Worm (Caenorhabditis elegans) whole organism, early embryonic: ENCODE measurements around the gene T23B7.3.

Experiments
- B0310.2 ChIP-seq: sonication (generic microtip); optimal IDR thresholded peaks from 2 replicates; lab custom pipeline; 2016; ENCODE audit warnings: mild to moderate bottlenecking, missing genetic modification characterization, missing compliant biosample characterization
- F13C5.2 ChIP-seq: sonication (generic microtip); optimal IDR thresholded peaks from 2 replicates; lab custom pipeline; 2017; ENCODE audit warnings: mild to moderate bottlenecking, missing genetic modification characterization, inconsistent platforms, missing compliant biosample characterization
- aly-1 ChIP-seq: sonication (generic microtip); optimal IDR thresholded peaks from 2 replicates; lab custom pipeline; 2016; ENCODE audit warnings: missing genetic modification characterization, missing compliant biosample characterization
- ama-1 ChIP-seq: fragments of 150-350 bp; optimal IDR thresholded peaks from 2 replicates; lab custom pipeline; 2014
- ceh-13 ChIP-seq: fragments of 200-800 bp; sonication (Bioruptor generic); optimal IDR thresholded peaks from 2 replicates; lab custom pipeline; 2018; ENCODE audit warnings: mild to moderate bottlenecking, missing genetic modification characterization, missing compliant biosample characterization
- ceh-36 ChIP-seq: sonication (generic microtip); optimal IDR thresholded peaks from 2 replicates; lab custom pipeline; 2016; ENCODE audit warnings: missing genetic modification characterization, inconsistent platforms, missing compliant biosample characterization
- ets-7 ChIP-seq: sonication (generic microtip); optimal IDR thresholded peaks from 2 replicates; lab custom pipeline; 2016; ENCODE audit warnings: missing genotype, missing genetic modification characterization, missing compliant biosample characterization
- flt-1 ChIP-seq: fragments of 200-800 bp; sonication (Bioruptor generic); IDR thresholded peaks from 2 replicates; pipeline ENCODE4 v1.3.6; 2022; ENCODE audit warnings: missing genetic modification characterization, missing compliant biosample characterization
- hmbx-1 ChIP-seq: sonication (generic microtip); optimal IDR thresholded peaks from 2 replicates; lab custom pipeline; 2016; ENCODE audit warnings: mild to moderate bottlenecking, missing genetic modification characterization, missing compliant biosample characterization
- hmg-4 ChIP-seq: fragments of 200-800 bp; sonication (Bioruptor generic); optimal IDR thresholded peaks from 2 replicates; lab custom pipeline; 2018; ENCODE audit warnings: mild to moderate bottlenecking, missing genetic modification characterization, missing compliant biosample characterization
- hnd-1 ChIP-seq: sonication (generic microtip); optimal IDR thresholded peaks from 2 replicates; lab custom pipeline; 2016; ENCODE audit warnings: missing genetic modification characterization, missing compliant biosample characterization
- pes-1 ChIP-seq: fragments of 200-800 bp; sonication (Bioruptor generic); IDR thresholded peaks from 2 replicates; pipeline ENCODE4 v1.3.6; 2022; ENCODE audit warnings: missing genetic modification reagents, missing genetic modification characterization, missing compliant biosample characterization
- sea-1 ChIP-seq: fragments of 200-800 bp; sonication (Bioruptor generic); conservative IDR thresholded peaks from 2 replicates; pipeline ENCODE4 v1.3.6; 2022; ENCODE audit warnings: missing genetic modification characterization, missing compliant biosample characterization
- tra-4 ChIP-seq: sonication (generic microtip); optimal IDR thresholded peaks from 2 replicates; lab custom pipeline; 2017; ENCODE audit warnings: missing genetic modification characterization, missing compliant biosample characterization

DNA sequence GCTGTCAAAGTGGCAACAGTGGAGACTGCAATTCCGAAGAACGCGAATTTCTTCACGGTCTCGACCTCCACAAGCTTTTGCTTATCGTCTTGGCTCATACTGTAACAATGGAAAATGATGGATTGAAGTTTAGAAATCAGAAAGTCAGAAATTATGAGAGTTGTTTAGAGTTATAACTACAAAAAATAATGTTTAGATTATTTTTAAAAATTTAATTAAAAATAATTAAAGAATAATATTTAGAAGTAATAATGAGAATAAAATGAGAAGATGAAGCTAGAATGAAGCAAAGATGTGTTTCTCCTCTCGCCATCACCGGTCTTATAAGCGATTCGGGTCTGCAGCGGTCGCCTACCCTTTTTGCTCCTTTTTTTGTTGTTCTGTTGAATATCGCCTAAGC is 23.0 kb downstream of the T23B7.3 start, which contains the start of gene col-73:
- TF ChIP-seq ama-1 (lab: Kevin White, UChicago), result no peak
- no peak for TF ChIP-seq flt-1 (GFP tag; lab: Robert Waterston, UW)
- TF ChIP-seq ceh-13 (GFP tag; lab: Kevin White, UChicago), result no peak
- TF ChIP-seq tra-4, result no peak
- no peak for TF ChIP-seq hnd-1 (tag; lab: Kevin White, UChicago)
- no peak for TF ChIP-seq sea-1
- no peak for TF ChIP-seq hmg-4 (GFP tag; lab: Kevin White, UChicago)
- TF ChIP-seq hmbx-1 (tag; lab: Kevin White, UChicago), result no peak
- no peak for TF ChIP-seq aly-1
- no peak for TF ChIP-seq F13C5.2 (tag; lab: Kevin White, UChicago)
- no peak for TF ChIP-seq pes-1
- TF ChIP-seq ets-7 (tag; lab: Kevin White, UChicago), result no peak
- no peak for TF ChIP-seq ceh-36
- no peak for TF ChIP-seq B0310.2 (tag; lab: Kevin White, UChicago)
